Fruit fly (Drosophila melanogaster): Measurements from ENCODE around the gene CG43155.

CG43155 gene

DNA sequence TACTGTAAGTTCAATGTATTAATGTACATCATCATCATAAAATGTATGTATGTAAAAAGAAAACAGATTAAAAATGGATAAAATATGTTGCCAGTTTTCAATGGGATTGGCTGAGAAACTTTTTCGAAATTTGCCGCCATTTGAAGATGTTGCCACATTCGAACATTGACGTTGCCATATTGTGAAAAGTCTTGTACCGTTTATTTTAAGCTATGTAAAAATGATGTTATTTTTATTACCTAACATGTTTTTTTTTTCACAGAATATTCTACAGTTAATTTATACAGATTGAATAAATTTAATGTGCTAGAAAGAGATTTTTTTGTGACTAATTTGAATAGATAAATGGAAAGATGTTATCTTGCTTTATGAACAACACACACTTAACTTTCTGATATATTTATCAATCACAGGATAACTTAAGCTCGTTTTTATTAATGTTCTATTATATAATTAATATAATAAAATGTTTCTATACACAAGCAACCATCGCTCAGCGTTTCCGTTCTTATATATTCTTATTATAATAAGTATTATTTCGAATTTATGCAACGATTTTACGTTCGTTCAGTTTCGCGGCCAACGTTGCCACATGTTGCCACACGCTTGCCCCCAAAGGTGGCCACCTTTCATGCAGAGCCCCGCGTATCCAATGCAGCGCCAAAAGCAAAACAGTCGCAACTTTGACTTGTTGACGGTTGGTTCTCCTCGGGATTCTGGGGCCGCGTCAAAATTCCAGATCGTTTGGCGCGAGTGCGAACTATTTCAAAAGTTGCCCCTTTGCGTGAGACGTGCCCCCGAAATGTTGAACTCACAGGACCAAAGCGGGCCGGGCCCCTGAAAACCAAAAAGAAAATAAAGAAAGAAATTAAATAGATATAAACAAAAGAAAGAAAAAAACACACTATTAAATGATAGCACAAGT lies at the start of gene CG43155:
Gene CG43155, plus strand, starts transcription at position 875 of the 925 bp plus-strand sequence.
- TF ChIP-seq ttk (optimal IDR thresholded peaks at IDR 0.05): no peak
- no peak for TF ChIP-seq h (optimal IDR thresholded peaks at IDR 0.05)
- no peak for TF ChIP-seq Myc (optimal IDR thresholded peaks at IDR 0.05)
- TF ChIP-seq psq (optimal IDR thresholded peaks at IDR 0.05): no peak
- TF ChIP-seq insv (optimal IDR thresholded peaks at IDR 0.05): no peak
- TF ChIP-seq Sin3A (optimal IDR thresholded peaks at IDR 0.05): no peak

- TF ChIP-seq insv (optimal IDR thresholded peaks at IDR 0.05): no peak
- no peak for TF ChIP-seq h (optimal IDR thresholded peaks at IDR 0.05)
- no peak for TF ChIP-seq ttk (optimal IDR thresholded peaks at IDR 0.05)
Observed at dm6 chrX:11413090-11413489, 46.5 kb upstream of the CG43155 start, which contains the start of gene Gr10b. TSS of gene Gr10b (minus strand) at chrX:11413190.

DNA sequence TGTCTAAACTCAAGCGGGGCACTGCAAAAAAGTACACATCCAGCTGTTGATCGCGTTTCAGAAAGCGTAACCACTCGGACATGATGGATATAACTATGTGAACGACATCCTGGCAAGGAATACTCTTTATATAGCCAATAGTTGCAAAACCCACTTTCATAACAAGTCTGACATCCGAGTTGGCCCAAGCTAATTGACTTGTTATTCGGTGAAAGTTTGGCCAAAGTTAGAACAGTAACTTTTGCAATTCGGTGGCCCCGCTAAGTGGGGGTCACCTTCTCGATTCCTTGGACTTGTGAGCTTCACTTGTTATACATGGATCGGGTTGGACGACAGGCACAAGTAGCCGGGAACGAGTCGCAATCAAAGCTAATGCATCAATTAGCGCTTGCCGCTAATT lies 42.3 kb upstream of the CG43155 start, which contains the start of the genes Gr10a and Or10a:
Gene Gr10a, minus strand, starts transcription at position 101 of the 400 bp plus-strand sequence.
Gene Or10a, minus strand, starts transcription at position 101 of the 400 bp plus-strand sequence.
- no peak for TF ChIP-seq Sin3A (optimal IDR thresholded peaks at IDR 0.05)
- TF ChIP-seq Myc (optimal IDR thresholded peaks at IDR 0.05): no peak
- TF ChIP-seq ttk (optimal IDR thresholded peaks at IDR 0.05): no peak
- TF ChIP-seq h (optimal IDR thresholded peaks at IDR 0.05): no peak
- no peak for TF ChIP-seq psq (optimal IDR thresholded peaks at IDR 0.05)
- no peak for TF ChIP-seq insv (optimal IDR thresholded peaks at IDR 0.05)

DNA sequence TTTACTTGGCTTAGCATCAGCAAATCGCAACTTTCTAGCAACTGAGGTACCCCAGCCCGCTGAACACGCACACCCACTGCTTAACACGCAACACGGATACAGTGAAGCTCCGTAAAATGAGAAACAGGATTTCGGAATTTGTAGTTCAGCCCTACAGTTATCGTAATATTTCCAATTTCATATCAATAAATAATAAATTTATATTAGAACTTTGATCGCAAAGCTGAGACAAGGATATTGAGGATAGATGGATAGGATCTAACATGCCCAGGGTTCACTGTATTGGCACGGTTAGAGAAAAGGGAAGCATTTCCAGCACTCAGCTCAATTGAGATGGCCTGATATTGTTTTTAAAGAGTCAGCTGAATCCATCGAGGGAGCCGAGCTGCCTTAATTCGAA lies 40.4 kb upstream of the CG43155 start:
- no peak for TF ChIP-seq psq (optimal IDR thresholded peaks at IDR 0.05)
- TF ChIP-seq h (optimal IDR thresholded peaks at IDR 0.05): no peak
- no peak for TF ChIP-seq Myc (optimal IDR thresholded peaks at IDR 0.05)
- no peak for TF ChIP-seq ttk (optimal IDR thresholded peaks at IDR 0.05)
- TF ChIP-seq Sin3A (optimal IDR thresholded peaks at IDR 0.05): no peak
- TF ChIP-seq insv (optimal IDR thresholded peaks at IDR 0.05): no peak

- no peak for TF ChIP-seq psq (optimal IDR thresholded peaks at IDR 0.05)
- no peak for TF ChIP-seq insv (optimal IDR thresholded peaks at IDR 0.05)
- TF ChIP-seq h (optimal IDR thresholded peaks at IDR 0.05): no peak
- no peak for TF ChIP-seq ttk (optimal IDR thresholded peaks at IDR 0.05)
- no peak for TF ChIP-seq Sin3A (optimal IDR thresholded peaks at IDR 0.05)
- TF ChIP-seq Myc (optimal IDR thresholded peaks at IDR 0.05): no peak
Observed at dm6 chrX:11419962-11420361, 39.6 kb upstream of the CG43155 start.

DNA sequence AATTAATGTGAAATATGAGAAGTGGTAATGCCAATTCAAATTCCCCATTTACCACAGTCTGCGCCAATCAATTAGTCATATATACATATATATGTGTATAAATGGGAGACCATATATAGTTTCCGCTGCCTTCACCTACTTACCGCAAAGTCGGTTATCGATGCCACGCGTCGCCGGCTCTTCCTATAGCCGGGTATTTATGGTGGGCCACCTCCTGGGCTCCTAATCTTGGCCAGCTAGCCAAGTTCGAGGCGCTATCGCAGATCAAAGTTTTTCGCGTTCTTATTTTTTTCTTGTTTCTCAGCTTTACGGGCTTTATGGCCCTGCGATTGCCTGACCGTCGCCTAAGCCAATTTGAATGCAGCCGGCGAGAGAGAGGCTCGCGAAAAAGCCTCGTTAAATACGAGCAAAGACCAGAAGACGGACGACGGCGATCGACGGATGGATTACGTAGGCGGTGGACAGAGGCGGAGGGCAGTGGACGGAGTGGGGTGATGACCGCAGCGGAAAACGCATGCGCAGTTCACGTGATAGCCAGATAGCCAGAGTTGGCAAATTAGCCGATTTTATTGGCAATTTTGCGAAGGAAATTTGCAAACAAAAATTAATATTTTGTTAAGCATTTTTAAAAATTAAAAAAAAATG lies 38.7 kb upstream of the CG43155 start:
- TF ChIP-seq Myc (optimal IDR thresholded peaks at IDR 0.05): no peak
- TF ChIP-seq insv (optimal IDR thresholded peaks at IDR 0.05): no peak
- TF ChIP-seq Sin3A (optimal IDR thresholded peaks at IDR 0.05): no peak

DNA sequence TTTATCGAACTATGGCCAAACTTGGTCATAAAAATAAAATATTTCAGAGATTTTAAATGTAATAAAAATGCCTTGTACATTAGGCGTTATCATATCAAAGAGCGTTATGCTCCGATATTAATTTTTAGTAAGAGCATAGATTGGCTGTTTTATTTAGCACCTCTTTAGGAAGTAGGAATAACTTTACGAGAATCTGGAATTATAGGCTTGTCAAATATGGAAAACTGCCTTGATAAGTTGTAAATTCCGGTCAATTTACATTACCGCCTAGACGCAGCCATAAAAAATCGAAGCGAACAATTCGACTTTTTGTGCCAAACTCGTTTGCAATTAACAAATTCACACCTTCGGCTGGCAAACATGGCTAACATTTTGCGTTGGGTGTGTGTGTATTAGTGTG lies 37.5 kb upstream of the CG43155 start:
- TF ChIP-seq insv (optimal IDR thresholded peaks at IDR 0.05): no peak
- TF ChIP-seq ttk (optimal IDR thresholded peaks at IDR 0.05): no peak
- TF ChIP-seq psq (optimal IDR thresholded peaks at IDR 0.05): no peak
- no peak for TF ChIP-seq Sin3A (optimal IDR thresholded peaks at IDR 0.05)
- no peak for TF ChIP-seq h (optimal IDR thresholded peaks at IDR 0.05)

dm6 chrX:11422532-11422931 lies 37.1 kb upstream of the CG43155 start, which contains the start of gene Gs2:
TSS of gene Gs2 (plus strand) at chrX:11422832.
- TF ChIP-seq h (optimal IDR thresholded peaks at IDR 0.05) (no peak), psq (optimal IDR thresholded peaks at IDR 0.05) (no peak), insv (optimal IDR thresholded peaks at IDR 0.05) (no peak), Sin3A (optimal IDR thresholded peaks at IDR 0.05) (no peak), ttk (optimal IDR thresholded peaks at IDR 0.05) (no peak), Myc (optimal IDR thresholded peaks at IDR 0.05) (no peak)

DNA sequence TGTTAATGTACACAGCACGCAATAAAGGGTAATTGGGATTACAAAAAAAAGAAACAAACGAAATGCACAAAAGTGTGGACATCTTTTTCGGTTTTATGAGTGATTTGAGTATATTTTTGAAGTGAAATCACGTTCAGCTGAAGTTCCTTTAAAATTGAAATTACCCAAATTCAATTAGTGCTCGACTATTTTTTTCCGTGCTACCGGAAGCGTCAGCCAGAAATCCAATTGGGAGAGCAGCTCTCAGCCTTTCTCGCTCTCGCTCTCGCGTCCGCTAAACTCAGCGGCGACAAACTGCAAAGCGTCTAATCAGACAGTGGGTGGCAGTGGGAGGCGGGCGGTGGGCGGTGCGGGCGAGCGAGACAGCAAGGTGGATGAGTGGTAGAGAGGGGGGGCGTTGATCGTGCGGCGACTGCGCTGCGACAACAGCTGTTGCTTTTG lies 36.3 kb upstream of the CG43155 start:
- no peak for TF ChIP-seq ttk (optimal IDR thresholded peaks at IDR 0.05)
- no peak for TF ChIP-seq h (optimal IDR thresholded peaks at IDR 0.05)
- no peak for TF ChIP-seq Myc (optimal IDR thresholded peaks at IDR 0.05)
- TF ChIP-seq psq (optimal IDR thresholded peaks at IDR 0.05): no peak
- TF ChIP-seq insv (optimal IDR thresholded peaks at IDR 0.05): no peak
- no peak for TF ChIP-seq Sin3A (optimal IDR thresholded peaks at IDR 0.05)

DNA sequence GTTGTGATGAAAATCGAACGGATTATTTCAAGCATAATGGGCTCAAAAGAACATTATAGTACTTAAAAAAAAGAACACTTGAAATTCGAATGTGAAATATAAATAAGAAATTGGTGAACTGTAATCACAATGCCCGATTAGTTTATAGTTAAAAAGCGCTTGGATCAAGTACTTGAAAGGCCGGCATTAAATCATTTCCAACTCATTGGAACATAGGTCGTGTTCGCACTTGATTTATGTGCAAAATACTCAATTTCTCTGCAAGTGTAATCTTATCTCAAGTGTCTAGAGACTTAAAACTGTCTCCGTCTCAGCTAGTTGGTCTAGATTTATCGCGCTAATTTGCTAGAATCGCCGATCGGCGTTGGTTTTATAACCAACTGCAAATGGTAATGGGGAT lies 35.1 kb upstream of the CG43155 start:
- no peak for TF ChIP-seq h (optimal IDR thresholded peaks at IDR 0.05)
- TF ChIP-seq ttk (optimal IDR thresholded peaks at IDR 0.05): no peak
- no peak for TF ChIP-seq Sin3A (optimal IDR thresholded peaks at IDR 0.05)
- no peak for TF ChIP-seq psq (optimal IDR thresholded peaks at IDR 0.05)
- TF ChIP-seq Myc (optimal IDR thresholded peaks at IDR 0.05): no peak
- no peak for TF ChIP-seq insv (optimal IDR thresholded peaks at IDR 0.05)

DNA sequence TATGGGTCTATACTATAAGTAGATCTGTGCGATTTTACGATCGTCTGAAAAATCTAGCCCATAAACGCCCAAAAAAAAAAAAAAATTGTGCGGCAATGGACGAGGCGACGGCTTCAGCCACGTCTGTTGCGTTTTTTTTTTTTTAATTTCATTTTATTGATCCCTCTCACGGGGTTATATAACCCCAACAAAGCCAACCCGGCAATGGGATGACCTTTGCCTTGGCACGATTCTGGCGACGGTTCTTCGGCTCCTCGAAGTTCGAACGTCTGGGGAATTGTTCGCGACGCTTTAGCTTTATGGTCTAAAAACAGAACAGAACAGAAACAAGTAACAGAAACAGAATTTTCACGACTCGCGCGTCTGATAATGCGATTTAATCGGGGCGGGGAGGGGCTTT lies 34.2 kb upstream of the CG43155 start:
- no peak for TF ChIP-seq h (optimal IDR thresholded peaks at IDR 0.05)
- no peak for TF ChIP-seq ttk (optimal IDR thresholded peaks at IDR 0.05)
- no peak for TF ChIP-seq psq (optimal IDR thresholded peaks at IDR 0.05)
- no peak for TF ChIP-seq Sin3A (optimal IDR thresholded peaks at IDR 0.05)
- TF ChIP-seq Myc (optimal IDR thresholded peaks at IDR 0.05): no peak

dm6 chrX:11425956-11426598 lies 33.5 kb upstream of the CG43155 start:
- no peak for TF ChIP-seq psq (optimal IDR thresholded peaks at IDR 0.05)
- no peak for TF ChIP-seq Sin3A (optimal IDR thresholded peaks at IDR 0.05)
- TF ChIP-seq h (optimal IDR thresholded peaks at IDR 0.05): no peak
- TF ChIP-seq insv (optimal IDR thresholded peaks at IDR 0.05): no peak
- no peak for TF ChIP-seq Myc (optimal IDR thresholded peaks at IDR 0.05)
- TF ChIP-seq ttk (optimal IDR thresholded peaks at IDR 0.05): no peak
